Worm (Caenorhabditis elegans) whole organism, L4 larva: ENCODE data around the gene plc-1.

Experiments
- D1046.2 ChIP-seq: fragments of 200-800 bp; sonication (Bioruptor generic); IDR thresholded peaks from 2 replicates; pipeline ENCODE4 v1.3.6; 2022; ENCODE audit warnings: missing genetic modification characterization, missing compliant biosample characterization
- aly-2 ChIP-seq: sonication (generic microtip); optimal IDR thresholded peaks from 2 replicates; lab custom pipeline; 2018; ENCODE audit warnings: missing biosample characterization, missing genetic modification characterization
- ceh-44 ChIP-seq: fragments of 200-800 bp; sonication (Bioruptor generic); IDR thresholded peaks from 2 replicates; pipeline ENCODE4 v1.3.6; 2022; ENCODE audit warnings: missing genetic modification reagents, missing genetic modification characterization, missing compliant biosample characterization
- daf-8 ChIP-seq: fragments of 200-800 bp; sonication (Bioruptor generic); IDR thresholded peaks from 2 replicates; pipeline ENCODE4 v1.3.6; 2022; ENCODE audit warnings: missing genetic modification characterization, missing compliant biosample characterization
- dmd-9 ChIP-seq: fragments of 200-800 bp; sonication (Bioruptor generic); IDR thresholded peaks from 2 replicates; pipeline ENCODE4 v1.3.6; 2022; ENCODE audit warnings: missing genetic modification reagents, missing genetic modification characterization, missing compliant biosample characterization
- dve-1 ChIP-seq: sonication (generic microtip); optimal IDR thresholded peaks from 2 replicates; lab custom pipeline; 2017; ENCODE audit warnings: antibody characterized with exemption, mild to moderate bottlenecking, missing genetic modification characterization, missing compliant biosample characterization; ENCODE audit not compliant: insufficient read depth
- lin-13 ChIP-seq: fragments of 150-350 bp; optimal IDR thresholded peaks from 2 replicates; lab custom pipeline; 2014; ENCODE audit warnings: missing biosample characterization, missing genetic modification reagents, missing genetic modification characterization
- lin-39 ChIP-seq: fragments of 150-350 bp; optimal IDR thresholded peaks from 2 replicates; lab custom pipeline; 2014; ENCODE audit warnings: missing biosample characterization, missing genetic modification reagents, missing genetic modification characterization
- lsy-2 ChIP-seq, 2 experiments: fragments of 150-350 bp in 1 of 2; sonication (generic microtip) in 1 of 2; optimal IDR thresholded peaks; 2 replicates each; lab custom pipeline; 2014 to 2017; ENCODE audit warnings: missing biosample characterization in 2 of 2, missing genetic modification characterization in 2 of 2
- nhr-11 ChIP-seq: fragments of 150-350 bp; optimal IDR thresholded peaks from 2 replicates; lab custom pipeline; 2014; ENCODE audit warnings: missing biosample characterization, missing genetic modification characterization
- nhr-76 ChIP-seq: fragments of 150-350 bp; optimal IDR thresholded peaks from 2 replicates; lab custom pipeline; 2014; ENCODE audit warnings: missing biosample characterization, missing genetic modification characterization
- pha-4 ChIP-seq, 2 experiments: fragments of 150-350 bp in 1 of 2; fragments of 200-800 bp in 1 of 2; sonication (Bioruptor generic) in 1 of 2; IDR thresholded peaks in 1 of 2; optimal IDR thresholded peaks in 1 of 2; 2 replicates each; pipeline versions ENCODE4 v1.3.6 to Lab custom; 2014 to 2022; ENCODE audit warnings: missing genetic modification characterization in 2 of 2, missing genetic modification reagents in 2 of 2, missing biosample characterization in 1 of 2, missing compliant biosample characterization in 1 of 2
- snpc-4 ChIP-seq: fragments of 150-350 bp; optimal IDR thresholded peaks from 2 replicates; lab custom pipeline; 2014; ENCODE audit warnings: missing biosample characterization, missing genetic modification characterization
- unc-39 ChIP-seq: sonication (generic microtip); optimal IDR thresholded peaks from 2 replicates; lab custom pipeline; 2017; ENCODE audit warnings: missing biosample characterization, missing genetic modification characterization

ce11 chrX:10768289-10769153 lies 69.9 kb downstream of the plc-1 start:
- TF ChIP-seq lin-13 (GFP tag; lab: Kevin White, UChicago): no peak
- no peak for TF ChIP-seq daf-8 (GFP tag; lab: Robert Waterston, UW)
- TF ChIP-seq dve-1: peak; percentile 7
- TF ChIP-seq lsy-2 (tag; optimal IDR thresholded peaks at IDR 0.05; lab: Kevin White, UChicago): peak in 1 of 2 experiments; percentile 22
- peak; percentile 62; the same call in 1 of the 2 replicates for TF ChIP-seq pha-4 (GFP tag; IDR thresholded peaks at IDR 0.05; lab: Robert Waterston, UW)
- no peak for TF ChIP-seq pha-4 (tag; optimal IDR thresholded peaks at IDR 0.05; lab: Kevin White, UChicago)
- no peak for TF ChIP-seq lin-39 (tag; lab: Kevin White, UChicago)
- TF ChIP-seq snpc-4: no peak
- no peak for TF ChIP-seq ceh-44 (GFP tag; lab: Robert Waterston, UW)
- TF ChIP-seq aly-2: no peak
- TF ChIP-seq unc-39: no peak
- TF ChIP-seq nhr-11 (tag; lab: Kevin White, UChicago): no peak
- no peak for TF ChIP-seq dmd-9 (GFP tag; lab: Robert Waterston, UW)
- no peak for TF ChIP-seq nhr-76
- no peak for TF ChIP-seq D1046.2
